Fruit fly (Drosophila melanogaster) Kc167 (cell line): ENCODE data around the gene CG33995.

Source experiments
- Myc ChIP-seq: fragments of >200 bp; optimal IDR thresholded peaks from 2 replicates; lab custom pipeline; 2017; ENCODE audit warnings: missing external identifiers
- insv ChIP-seq: fragments of >200 bp; optimal IDR thresholded peaks from 3 replicates; lab custom pipeline; 2018; ENCODE audit warnings: missing external identifiers
- psq ChIP-seq: fragments of >200 bp; optimal IDR thresholded peaks from 2 replicates; lab custom pipeline; 2017; ENCODE audit warnings: missing external identifiers

DNA sequence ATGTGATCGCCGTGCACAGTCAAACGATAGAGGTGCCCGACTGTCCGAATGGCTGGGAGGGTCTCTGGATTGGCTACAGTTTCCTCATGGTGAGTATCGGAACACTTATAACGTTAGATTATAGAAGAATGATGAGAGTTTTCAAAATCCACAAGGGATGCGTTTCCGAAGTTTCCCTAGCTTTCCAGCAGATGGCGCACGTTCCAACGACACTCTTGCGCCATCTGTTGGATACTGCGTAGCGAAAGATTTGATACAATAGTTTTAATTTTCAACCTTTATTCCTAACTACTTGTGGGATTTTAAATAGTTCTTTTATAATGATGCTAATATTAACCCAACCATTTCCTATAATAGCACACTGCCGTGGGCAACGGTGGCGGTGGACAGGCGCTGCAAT lies 7.0 kb upstream of the CG33995 start:
- TF ChIP-seq Myc (lab: Kevin White, UChicago) (no peak), insv (no peak), psq (no peak)
